Worm (Caenorhabditis elegans) whole organism, L2 larva: ENCODE data around the gene fbxa-64.

Experiments
- C34F6.9 ChIP-seq: fragments of 150-350 bp; optimal IDR thresholded peaks from 2 replicates; lab custom pipeline; 2014; ENCODE audit warnings: missing biosample characterization, missing genetic modification characterization
- mab-5 ChIP-seq: fragments of 150-350 bp; optimal IDR thresholded peaks from 2 replicates; lab custom pipeline; 2014; ENCODE audit warnings: missing biosample characterization, missing genetic modification characterization
- nhr-12 ChIP-seq: fragments of 150-350 bp; optimal IDR thresholded peaks from 2 replicates; lab custom pipeline; 2014; ENCODE audit warnings: missing biosample characterization, missing genetic modification characterization
- unc-62 ChIP-seq: fragments of 150-350 bp; optimal IDR thresholded peaks from 2 replicates; lab custom pipeline; 2014; ENCODE audit warnings: missing biosample characterization, missing genetic modification reagents, missing genetic modification characterization

DNA sequence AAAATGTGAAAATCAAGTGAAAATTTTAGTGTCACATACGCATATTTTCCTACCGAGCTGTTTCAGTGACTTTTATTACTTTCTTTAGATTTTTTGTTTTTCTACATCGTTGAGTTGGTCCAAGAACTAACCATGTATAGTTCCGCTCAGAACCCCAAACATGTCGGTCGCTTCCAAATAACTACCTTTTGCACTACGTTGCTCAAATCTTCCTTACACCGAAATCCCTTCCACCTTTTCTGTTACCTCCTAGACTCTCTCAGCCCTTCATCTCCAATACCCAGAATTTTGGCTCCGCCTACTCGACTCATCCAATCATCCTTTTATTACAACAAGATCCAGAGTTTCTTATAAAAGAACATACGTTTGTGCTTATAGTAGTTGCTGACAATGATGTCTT lies 6.7 kb upstream of the fbxa-64 start, which contains the start of gene F35F10.5:
- TF ChIP-seq C34F6.9 (tag; lab: Kevin White, UChicago): no peak
- TF ChIP-seq nhr-12 (tag; lab: Kevin White, UChicago): no peak
- TF ChIP-seq unc-62 (GFP tag; lab: Kevin White, UChicago): no peak
- no peak for TF ChIP-seq mab-5
